Worm (Caenorhabditis elegans): ENCODE data around the gene C14A6.7.

- TF ChIP-seq ZK546.5 (tag; optimal IDR thresholded peaks at IDR 0.05) = no peak
- TF ChIP-seq lin-39 (tag; optimal IDR thresholded peaks at IDR 0.05) = no peak
- TF ChIP-seq daf-12 (tag; optimal IDR thresholded peaks at IDR 0.05) = no peak
- TF ChIP-seq lin-15B (tag; optimal IDR thresholded peaks at IDR 0.05) = no peak
- no peak for TF ChIP-seq egl-5 (tag; optimal IDR thresholded peaks at IDR 0.05)
- no peak for TF ChIP-seq nhr-76 (tag; optimal IDR thresholded peaks at IDR 0.05)
- no peak for TF ChIP-seq unc-62 (GFP tag; optimal IDR thresholded peaks at IDR 0.05)
- no peak for TF ChIP-seq mml-1 (tag; optimal IDR thresholded peaks at IDR 0.05)
- no peak for TF ChIP-seq ama-1 (optimal IDR thresholded peaks at IDR 0.05)
- no peak for TF ChIP-seq nhr-11 (tag; optimal IDR thresholded peaks at IDR 0.05)
- no peak for TF ChIP-seq skn-1 (tag; optimal IDR thresholded peaks at IDR 0.05)
Measured at ce11 chrV:18209071-18209470, 40.9 kb upstream of the C14A6.7 start, which contains the start of gene F16H6.7.
